Fruit fly (Drosophila melanogaster): Measurements from ENCODE around the gene Fadd.

dm6 chr3R:22046723-22047122 lies 12.5 kb downstream of the Fadd start:
- no peak for TF ChIP-seq pan (optimal IDR thresholded peaks at IDR 0.05)
- no peak for TF ChIP-seq Dll (optimal IDR thresholded peaks at IDR 0.05)
- no peak for TF ChIP-seq EcR (GFP tag; optimal IDR thresholded peaks at IDR 0.05)
- no peak for TF ChIP-seq psq (optimal IDR thresholded peaks at IDR 0.05)
- TF ChIP-seq usp (GFP tag; optimal IDR thresholded peaks at IDR 0.05), result no peak
- no peak for TF ChIP-seq CG8478 (optimal IDR thresholded peaks at IDR 0.05)
